Worm (Caenorhabditis elegans) whole organism, midembryonic: ENCODE measurements around the gene math-21.

ENCODE experiments used
- med-1 ChIP-seq: sonication (generic microtip); optimal IDR thresholded peaks from 2 replicates; lab custom pipeline; 2017; ENCODE audit warnings: missing genetic modification characterization, mild to moderate bottlenecking, missing compliant biosample characterization, antibody characterized with exemption, missing genetic modification reagents; ENCODE audit not compliant: insufficient read depth
- tab-1 ChIP-seq: fragments of 200-800 bp; sonication (Bioruptor generic); IDR thresholded peaks from 2 replicates; pipeline ENCODE4 v1.3.6; 2022; ENCODE audit warnings: missing genetic modification characterization, missing compliant biosample characterization

DNA sequence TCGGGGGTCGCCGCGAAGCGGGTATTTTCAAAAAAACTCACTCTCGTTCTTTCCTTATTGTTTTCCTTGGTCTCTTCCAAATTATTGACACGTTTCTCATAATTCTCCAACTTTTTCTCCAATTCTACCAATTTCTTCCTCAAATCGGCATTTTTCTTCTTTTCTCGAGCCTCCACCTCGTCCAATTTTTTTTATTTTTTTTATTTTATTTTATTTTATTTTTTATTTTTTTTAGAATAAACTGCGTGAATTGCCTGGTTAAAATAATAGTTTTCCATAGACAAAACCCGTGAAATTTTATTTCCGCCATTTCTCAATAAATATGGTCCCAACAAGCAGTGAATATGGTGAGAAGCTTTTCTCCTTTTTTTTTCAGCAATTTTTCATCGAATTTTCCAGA, 18.9 kb downstream of the math-21 start, which contains the start of gene F59H6.15:
- TF ChIP-seq tab-1 (GFP tag; lab: Robert Waterston, UW) = no peak
- TF ChIP-seq med-1 (GFP tag; lab: Kevin White, UChicago) = no peak
